Fruit fly (Drosophila melanogaster) whole organism, embryonic: ENCODE results near the gene Tlk.

Source experiments
- Blimp-1 ChIP-seq: fragments of 200-800 bp; sonication (Bioruptor generic); optimal IDR thresholded peaks from 3 replicates; lab custom pipeline; 2018; ENCODE audit warnings: missing biosample characterization, missing genetic modification characterization, mild to moderate bottlenecking, moderate library complexity, missing genetic modification reagents
- CG10274 ChIP-seq: fragments of 200-800 bp; sonication (Bioruptor generic); optimal IDR thresholded peaks from 3 replicates; lab custom pipeline; 2017; ENCODE audit warnings: missing biosample characterization, mild to moderate bottlenecking, missing genetic modification characterization
- CG11456 ChIP-seq: fragments of 200-800 bp; sonication (Bioruptor generic); IDR thresholded peaks from 3 replicates; pipeline ENCODE4 v1.3.6; 2022; ENCODE audit warnings: missing biosample characterization, missing genetic modification characterization
- CG12155 ChIP-seq: fragments of 200-800 bp; sonication (Bioruptor generic); optimal IDR thresholded peaks from 3 replicates; lab custom pipeline; 2016; ENCODE audit warnings: missing biosample characterization, missing genetic modification characterization
- CG12219 ChIP-seq: fragments of 200-800 bp; sonication (Bioruptor generic); optimal IDR thresholded peaks from 3 replicates; lab custom pipeline; 2018; ENCODE audit warnings: missing biosample characterization, mild to moderate bottlenecking, missing genetic modification characterization
- CG1233 ChIP-seq: fragments of 200-800 bp; sonication (Bioruptor generic); optimal IDR thresholded peaks from 4 replicates; lab custom pipeline; 2018; ENCODE audit warnings: missing biosample characterization, mild to moderate bottlenecking, missing genetic modification characterization
- CG16815 ChIP-seq: fragments of 200-800 bp; sonication (Bioruptor generic); optimal IDR thresholded peaks from 3 replicates; lab custom pipeline; 2017; ENCODE audit warnings: missing biosample characterization, mild to moderate bottlenecking, missing genetic modification characterization
- CG17359 ChIP-seq: fragments of 200-800 bp; sonication (Bioruptor generic); optimal IDR thresholded peaks from 3 replicates; lab custom pipeline; 2018; ENCODE audit warnings: missing biosample characterization, mild to moderate bottlenecking, missing genetic modification characterization, moderate library complexity
- CG17802 ChIP-seq: fragments of 200-800 bp; sonication (Bioruptor generic); optimal IDR thresholded peaks from 2 replicates; lab custom pipeline; 2018; ENCODE audit warnings: missing biosample characterization, mild to moderate bottlenecking, missing genetic modification characterization, moderate library complexity
- CG33213 ChIP-seq: fragments of 200-800 bp; sonication (Bioruptor generic); optimal IDR thresholded peaks from 3 replicates; lab custom pipeline; 2016; ENCODE audit warnings: missing biosample characterization, missing genetic modification characterization
- CG3838 ChIP-seq: fragments of 200-800 bp; sonication (Bioruptor generic); optimal IDR thresholded peaks from 3 replicates; lab custom pipeline; 2016; ENCODE audit warnings: missing biosample characterization, missing genetic modification characterization
- CG3847 ChIP-seq: fragments of 200-800 bp; sonication (Bioruptor generic); IDR thresholded peaks from 2 replicates; pipeline ENCODE4 v1.3.6; 2022; ENCODE audit warnings: missing biosample characterization, missing genetic modification characterization
- CG4360 ChIP-seq: fragments of 200-800 bp; sonication (Bioruptor generic); IDR thresholded peaks from 2 replicates; pipeline ENCODE4 v1.3.6; 2022; ENCODE audit warnings: missing biosample characterization, missing genetic modification characterization
- CG9437 ChIP-seq: fragments of 200-800 bp; sonication (Bioruptor generic); optimal IDR thresholded peaks from 2 replicates; lab custom pipeline; 2018; ENCODE audit warnings: missing biosample characterization, mild to moderate bottlenecking, missing genetic modification characterization
- CG9876 ChIP-seq: fragments of 200-800 bp; sonication (Bioruptor generic); optimal IDR thresholded peaks from 2 replicates; lab custom pipeline; 2016; ENCODE audit warnings: missing biosample characterization, missing genetic modification characterization
- Doc2 ChIP-seq: fragments of 200-800 bp; sonication (Bioruptor generic); IDR thresholded peaks from 2 replicates; pipeline ENCODE4 v1.3.6; 2022; ENCODE audit warnings: missing biosample characterization, missing genetic modification characterization
- E2f2 ChIP-seq: fragments of 200-800 bp; sonication (Bioruptor generic); IDR thresholded peaks from 2 replicates; pipeline ENCODE4 v1.3.6; 2022; ENCODE audit warnings: missing biosample characterization, missing genetic modification characterization
- Hmr ChIP-seq: fragments of 200-800 bp; sonication (Bioruptor generic); optimal IDR thresholded peaks from 3 replicates; lab custom pipeline; 2017; ENCODE audit warnings: mild to moderate bottlenecking, missing biosample characterization, missing genetic modification reagents, missing genetic modification characterization
- Lim3 ChIP-seq: fragments of 200-800 bp; sonication (Bioruptor generic); IDR thresholded peaks from 2 replicates; pipeline ENCODE4 v1.3.6; 2022; ENCODE audit warnings: missing biosample characterization, missing genetic modification characterization
- Mad ChIP-seq: fragments of 200-800 bp; sonication (Bioruptor generic); optimal IDR thresholded peaks from 2 replicates; lab custom pipeline; 2016; ENCODE audit warnings: missing biosample characterization, missing genetic modification characterization
- NK7.1 ChIP-seq: fragments of 200-800 bp; sonication (Bioruptor generic); optimal IDR thresholded peaks from 3 replicates; lab custom pipeline; 2016; ENCODE audit warnings: missing biosample characterization, missing genetic modification characterization
- Optix ChIP-seq: fragments of 200-800 bp; sonication (Bioruptor generic); IDR thresholded peaks from 3 replicates; pipeline ENCODE4 v1.3.6; 2022; ENCODE audit warnings: missing biosample characterization, missing genetic modification characterization
- Pdp1 ChIP-seq, 2 experiments: fragments of 200-800 bp; sonication (Bioruptor generic); optimal IDR thresholded peaks; 3 replicates each; lab custom pipeline; 2016; ENCODE audit warnings: missing biosample characterization in 2 of 2, missing genetic modification characterization in 2 of 2, mild to moderate bottlenecking in 1 of 2, moderate library complexity in 1 of 2
- Sry-β ChIP-seq: fragments of 200-800 bp; sonication (Bioruptor generic); optimal IDR thresholded peaks from 2 replicates; lab custom pipeline; 2018; ENCODE audit warnings: missing biosample characterization, mild to moderate bottlenecking, missing genetic modification characterization, moderate library complexity
- Usf ChIP-seq: fragments of 200-800 bp; sonication (Bioruptor generic); optimal IDR thresholded peaks from 2 replicates; lab custom pipeline; 2017; ENCODE audit warnings: missing genotype, missing biosample characterization, missing genetic modification characterization
- bab2 ChIP-seq: fragments of 200-800 bp; sonication (Bioruptor generic); optimal IDR thresholded peaks from 2 replicates; lab custom pipeline; 2016; ENCODE audit warnings: missing biosample characterization, missing genetic modification characterization
- bsh ChIP-seq, 2 experiments: fragments of 200-800 bp; sonication (Bioruptor generic); optimal IDR thresholded peaks; 2 replicates each; lab custom pipeline; 2017 to 2018; ENCODE audit warnings: mild to moderate bottlenecking in 2 of 2, missing biosample characterization in 2 of 2, missing genetic modification characterization in 2 of 2, moderate library complexity in 1 of 2
- da ChIP-seq: fragments of 200-800 bp; sonication (Bioruptor generic); optimal IDR thresholded peaks from 2 replicates; lab custom pipeline; 2016; ENCODE audit warnings: missing biosample characterization, missing genetic modification characterization
- dmrt99B ChIP-seq: fragments of 200-800 bp; sonication (Bioruptor generic); optimal IDR thresholded peaks from 2 replicates; lab custom pipeline; 2018; ENCODE audit warnings: missing biosample characterization, mild to moderate bottlenecking, missing genetic modification characterization, moderate library complexity
- fd102C ChIP-seq: fragments of 200-800 bp; sonication (Bioruptor generic); optimal IDR thresholded peaks from 2 replicates; lab custom pipeline; 2018; ENCODE audit warnings: missing biosample characterization, mild to moderate bottlenecking, missing genetic modification characterization, moderate library complexity
- gem ChIP-seq: fragments of 200-800 bp; sonication (Bioruptor generic); optimal IDR thresholded peaks from 2 replicates; lab custom pipeline; 2019; ENCODE audit warnings: missing biosample characterization, mild to moderate bottlenecking, missing genetic modification characterization, moderate library complexity
- ken ChIP-seq: fragments of 200-800 bp; sonication (Bioruptor generic); IDR thresholded peaks from 3 replicates; pipeline ENCODE4 v1.3.6; 2022; ENCODE audit warnings: missing biosample characterization, missing genetic modification characterization
- lab ChIP-seq: fragments of 200-800 bp; sonication (Bioruptor generic); optimal IDR thresholded peaks from 3 replicates; lab custom pipeline; 2017; ENCODE audit warnings: missing biosample characterization, missing genetic modification characterization, mild to moderate bottlenecking, moderate library complexity, missing genetic modification reagents
- lbe ChIP-seq: fragments of 200-800 bp; sonication (Bioruptor generic); optimal IDR thresholded peaks from 2 replicates; lab custom pipeline; 2016; ENCODE audit warnings: missing biosample characterization, mild to moderate bottlenecking, missing genetic modification characterization
- luna ChIP-seq: fragments of 200-800 bp; sonication (Bioruptor generic); optimal IDR thresholded peaks from 2 replicates; lab custom pipeline; 2016; ENCODE audit warnings: missing biosample characterization, missing genetic modification characterization
- maf-S ChIP-seq: fragments of 200-800 bp; sonication (Bioruptor generic); optimal IDR thresholded peaks from 2 replicates; lab custom pipeline; 2016; ENCODE audit warnings: missing biosample characterization, missing genetic modification characterization
- mld ChIP-seq: fragments of 200-800 bp; sonication (Bioruptor generic); IDR thresholded peaks from 3 replicates; pipeline ENCODE4 v1.3.6; 2022; ENCODE audit warnings: missing biosample characterization, missing genetic modification characterization; ENCODE audit not compliant: partially characterized antibody
- odd ChIP-seq: fragments of 200-800 bp; sonication (Bioruptor generic); optimal IDR thresholded peaks from 2 replicates; lab custom pipeline; 2017; ENCODE audit warnings: missing biosample characterization, mild to moderate bottlenecking, missing genetic modification characterization
- pb ChIP-seq: fragments of 200-800 bp; sonication (Bioruptor generic); optimal IDR thresholded peaks from 3 replicates; lab custom pipeline; 2016; ENCODE audit warnings: missing biosample characterization, missing genetic modification characterization
- pfk ChIP-seq: fragments of 200-800 bp; sonication (Bioruptor generic); optimal IDR thresholded peaks from 2 replicates; lab custom pipeline; 2018; ENCODE audit warnings: missing biosample characterization, mild to moderate bottlenecking, missing genetic modification characterization, moderate library complexity
- row ChIP-seq: fragments of 200-800 bp; sonication (Bioruptor generic); IDR thresholded peaks from 3 replicates; pipeline ENCODE4 v1.3.6; 2022; ENCODE audit warnings: missing biosample characterization, missing genetic modification characterization
- run ChIP-seq: fragments of 200-800 bp; sonication (Bioruptor generic); optimal IDR thresholded peaks from 3 replicates; lab custom pipeline; 2018; ENCODE audit warnings: missing biosample characterization, mild to moderate bottlenecking, missing genetic modification characterization
- scrt ChIP-seq: fragments of 200-800 bp; sonication (Bioruptor generic); optimal IDR thresholded peaks from 2 replicates; lab custom pipeline; 2018; ENCODE audit warnings: missing biosample characterization, mild to moderate bottlenecking, missing genetic modification characterization, moderate library complexity
- sd ChIP-seq: fragments of 200-800 bp; sonication (Bioruptor generic); optimal IDR thresholded peaks from 3 replicates; lab custom pipeline; 2018; ENCODE audit warnings: missing biosample characterization, mild to moderate bottlenecking, missing genetic modification characterization, moderate library complexity
- shn ChIP-seq: fragments of 200-800 bp; sonication (Bioruptor generic); optimal IDR thresholded peaks from 3 replicates; lab custom pipeline; 2016; ENCODE audit warnings: missing biosample characterization, missing genetic modification characterization
- twi ChIP-seq: fragments of 200-800 bp; optimal IDR thresholded peaks from 2 replicates; lab custom pipeline; 2019; ENCODE audit warnings: missing biosample characterization, mild to moderate bottlenecking, missing genetic modification characterization, moderate library complexity
- yki ChIP-seq: fragments of >200 bp; optimal IDR thresholded peaks from 3 replicates; lab custom pipeline; 2018
- zen2 ChIP-seq: fragments of 200-800 bp; sonication (Bioruptor generic); IDR thresholded peaks from 3 replicates; pipeline ENCODE4 v1.3.6; 2022; ENCODE audit warnings: missing biosample characterization, missing genetic modification characterization; ENCODE audit not compliant: partially characterized antibody

Gene Tlk

DNA sequence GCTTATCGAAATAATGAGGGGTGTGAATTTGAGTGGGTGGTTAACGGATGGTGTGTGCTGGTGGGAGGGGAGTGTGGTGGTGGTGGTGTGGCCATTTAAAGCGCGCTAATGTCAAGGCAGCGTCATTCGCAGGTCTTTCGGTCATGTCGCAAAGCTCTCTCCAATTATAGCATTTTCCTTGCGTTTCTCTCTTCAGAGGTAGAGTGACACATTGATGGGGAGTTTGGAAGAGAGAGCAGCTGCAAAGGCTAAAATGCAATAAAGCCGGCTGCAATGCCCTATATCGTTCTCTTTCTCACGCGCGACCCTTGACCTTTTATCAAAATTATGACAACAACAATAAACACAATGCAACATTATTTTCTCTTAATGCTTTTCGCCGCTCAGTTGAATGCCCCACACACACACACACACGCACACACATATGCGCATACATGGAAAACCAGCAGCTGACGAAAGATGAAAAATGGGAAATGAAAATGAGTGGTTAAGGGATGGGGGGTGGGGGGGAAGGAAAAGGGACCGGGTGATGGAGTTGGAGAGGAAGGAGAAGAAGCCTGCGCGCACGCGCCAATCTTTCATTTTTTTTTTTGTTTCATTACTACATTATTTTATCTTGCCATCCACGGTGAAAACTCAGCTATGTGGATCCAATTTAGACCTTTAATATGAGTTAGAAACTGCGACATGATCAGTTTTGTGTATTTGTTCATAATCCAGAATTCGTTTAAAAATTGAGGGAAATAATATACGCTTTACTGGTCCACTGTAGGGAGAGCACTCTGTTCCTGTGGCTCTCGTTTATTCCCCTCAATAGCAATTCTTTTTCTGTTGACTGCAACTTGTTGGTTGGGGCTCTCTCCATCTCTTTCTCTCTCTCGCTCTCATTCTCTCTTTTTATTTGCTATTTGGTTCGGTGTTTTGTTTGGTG, 27.9 kb upstream of the Tlk start (continued):
- TF ChIP-seq CG1233 (GFP tag; lab: Kevin White, UChicago) (peak; percentile 77), Usf (GFP tag; lab: Kevin White, UChicago) (peak; percentile 34), zen2 (no peak), Doc2 (GFP tag; lab: Robert Waterston, UW) (no peak), bab2 (GFP tag; lab: Kevin White, UChicago) (peak; percentile 80), scrt (peak; percentile 89), Pdp1 (GFP tag; optimal IDR thresholded peaks at IDR 0.05; lab: Kevin White, UChicago) (peak; percentile 72 to 77), CG9437 (GFP tag; lab: Kevin White, UChicago) (peak; percentile 47), CG16815 (GFP tag; lab: Kevin White, UChicago) (peak; percentile 79), Mad (GFP tag; lab: Kevin White, UChicago) (peak; percentile 36), Sry-β (GFP tag; lab: Kevin White, UChicago) (peak; percentile 1), luna (GFP tag; lab: Kevin White, UChicago) (no peak), pfk (GFP tag; lab: Kevin White, UChicago) (no peak), CG17359 (tag; lab: Kevin White, UChicago) (peak; percentile 81), maf-S (GFP tag; lab: Kevin White, UChicago) (peak; percentile 59), lbe (GFP tag; lab: Kevin White, UChicago) (peak; percentile 15), CG3838 (no peak), Optix (peak; percentile 81), twi (tag; lab: Kevin White, UChicago) (peak; percentile 63), yki (lab: Kevin White, UChicago) (no peak), run (tag; lab: Kevin White, UChicago) (peak; percentile 30), CG9876 (GFP tag; lab: Kevin White, UChicago) (peak; percentile 27), CG3847 (GFP tag; lab: Robert Waterston, UW) (peak; percentile 65), CG12155 (GFP tag; lab: Kevin White, UChicago) (peak; percentile 67), row (peak; percentile 88), CG17802 (tag; lab: Kevin White, UChicago) (peak; percentile 0), mld (GFP tag; lab: Robert Waterston, UW) (no peak), ken (GFP tag; lab: Robert Waterston, UW) (peak; percentile 83), dmrt99B (tag; lab: Kevin White, UChicago) (peak; percentile 83), sd (peak; percentile 37), Lim3 (no peak), CG11456 (GFP tag; lab: Robert Waterston, UW) (peak; percentile 75), Blimp-1 (GFP tag; lab: Kevin White, UChicago) (peak; percentile 69), da (GFP tag; lab: Kevin White, UChicago) (peak; percentile 56), fd102C (GFP tag; lab: Kevin White, UChicago) (peak; percentile 6), CG12219 (peak; percentile 83), E2f2 (GFP tag; lab: Robert Waterston, UW) (peak; percentile 53; the same call in 1 of the 2 replicates), CG10274 (GFP tag; lab: Kevin White, UChicago) (peak; percentile 42), CG4360 (peak; percentile 62), pb (peak; percentile 57), bsh (GFP tag; optimal IDR thresholded peaks at IDR 0.05; lab: Kevin White, UChicago) (peak; percentile 80 to 85), odd (GFP tag; lab: Kevin White, UChicago) (peak; percentile 66), CG33213 (peak; percentile 68), gem (peak; percentile 85), lab (GFP tag; lab: Kevin White, UChicago) (peak; percentile 86), Hmr (GFP tag; lab: Kevin White, UChicago) (peak; percentile 74), shn (GFP tag; lab: Kevin White, UChicago) (peak; percentile 27), NK7.1 (GFP tag; lab: Kevin White, UChicago) (peak; percentile 68)
